Worm (Caenorhabditis elegans) whole organism, early embryonic: Measurements from ENCODE around the gene R148.8.

ENCODE experiments used
- F13C5.2 ChIP-seq: sonication (generic microtip); optimal IDR thresholded peaks from 2 replicates; lab custom pipeline; 2017; ENCODE audit warnings: mild to moderate bottlenecking, missing genetic modification characterization, inconsistent platforms, missing compliant biosample characterization
- ama-1 ChIP-seq: fragments of 150-350 bp; optimal IDR thresholded peaks from 2 replicates; lab custom pipeline; 2014
- ceh-13 ChIP-seq: fragments of 200-800 bp; sonication (Bioruptor generic); optimal IDR thresholded peaks from 2 replicates; lab custom pipeline; 2018; ENCODE audit warnings: mild to moderate bottlenecking, missing genetic modification characterization, missing compliant biosample characterization
- ceh-36 ChIP-seq: sonication (generic microtip); optimal IDR thresholded peaks from 2 replicates; lab custom pipeline; 2016; ENCODE audit warnings: missing genetic modification characterization, inconsistent platforms, missing compliant biosample characterization
- hmg-4 ChIP-seq: fragments of 200-800 bp; sonication (Bioruptor generic); optimal IDR thresholded peaks from 2 replicates; lab custom pipeline; 2018; ENCODE audit warnings: mild to moderate bottlenecking, missing genetic modification characterization, missing compliant biosample characterization
- pes-1 ChIP-seq: fragments of 200-800 bp; sonication (Bioruptor generic); IDR thresholded peaks from 2 replicates; pipeline ENCODE4 v1.3.6; 2022; ENCODE audit warnings: missing genetic modification reagents, missing genetic modification characterization, missing compliant biosample characterization

DNA sequence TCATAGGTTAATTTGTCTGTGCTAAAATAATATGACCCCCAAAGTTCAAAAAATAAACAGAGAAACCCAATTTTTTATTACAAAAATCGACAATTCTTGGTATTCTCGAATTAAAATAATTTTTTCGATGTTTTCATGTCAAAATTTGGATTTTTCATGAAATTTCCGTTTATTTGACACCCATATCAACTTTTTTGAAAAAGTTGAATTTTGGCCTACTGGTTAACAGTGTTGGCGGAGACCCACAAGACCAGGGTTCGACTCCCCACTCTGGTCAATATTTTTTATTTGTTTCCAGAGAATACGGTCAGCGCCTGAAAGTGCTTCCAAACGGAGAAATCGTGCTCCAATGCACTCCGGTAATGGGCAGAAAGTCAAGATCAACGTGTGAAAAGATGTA is 434 bp downstream of the R148.8 start:
- TF ChIP-seq F13C5.2 (tag; lab: Kevin White, UChicago) (no peak), ama-1 (lab: Kevin White, UChicago) (no peak), pes-1 (GFP tag; lab: Robert Waterston, UW) (no peak), ceh-13 (GFP tag; lab: Kevin White, UChicago) (no peak), ceh-36 (tag; lab: Kevin White, UChicago) (no peak), hmg-4 (GFP tag; lab: Kevin White, UChicago) (no peak)
